Worm (Caenorhabditis elegans) whole organism, late embryonic: ENCODE results near the gene his-69.

ENCODE experiments used
- K02D7.2 ChIP-seq: sonication (generic microtip); optimal IDR thresholded peaks from 2 replicates; lab custom pipeline; 2017; ENCODE audit warnings: mild to moderate bottlenecking, missing genetic modification characterization, missing compliant biosample characterization
- ceh-6 ChIP-seq: fragments of 200-800 bp; sonication (Bioruptor generic); optimal IDR thresholded peaks from 2 replicates; lab custom pipeline; 2018; ENCODE audit warnings: mild to moderate bottlenecking, missing genetic modification characterization, missing compliant biosample characterization
- ets-4 ChIP-seq: sonication (generic microtip); optimal IDR thresholded peaks from 2 replicates; lab custom pipeline; 2016; ENCODE audit warnings: missing genetic modification characterization, missing compliant biosample characterization
- lim-6 ChIP-seq: sonication (generic microtip); optimal IDR thresholded peaks from 2 replicates; lab custom pipeline; 2016; ENCODE audit warnings: missing genetic modification characterization, missing compliant biosample characterization
- madf-2 ChIP-seq: sonication (generic microtip); optimal IDR thresholded peaks from 2 replicates; lab custom pipeline; 2017; ENCODE audit warnings: missing genetic modification characterization, missing compliant biosample characterization
- nhr-232 ChIP-seq: sonication (generic microtip); optimal IDR thresholded peaks from 2 replicates; lab custom pipeline; 2016; ENCODE audit warnings: missing genetic modification characterization, missing compliant biosample characterization
- pqm-1 ChIP-seq: sonication (generic microtip); optimal IDR thresholded peaks from 2 replicates; lab custom pipeline; 2016; ENCODE audit warnings: missing genetic modification characterization, missing compliant biosample characterization

- TF ChIP-seq pqm-1 (tag; lab: Kevin White, UChicago): no peak
- no peak for TF ChIP-seq nhr-232
- TF ChIP-seq lim-6 (tag; lab: Kevin White, UChicago): no peak
- TF ChIP-seq ceh-6 (GFP tag; lab: Kevin White, UChicago): no peak
- no peak for TF ChIP-seq madf-2
- no peak for TF ChIP-seq ets-4
- no peak for TF ChIP-seq K02D7.2 (tag; lab: Kevin White, UChicago)
Observed at ce11 chrIII:4018591-4019580, 39.7 kb downstream of the his-69 start.
